Worm (Caenorhabditis elegans): ENCODE data around the gene best-18.
"Not testable (repeated sequence)": the region's sequence is repeated elsewhere in the genome, so short reads cannot be mapped to it uniquely, and the experiment has no call there.

- not testable (repeated sequence) for TF ChIP-seq tbx-2 (tag; optimal IDR thresholded peaks at IDR 0.05); sup-37 (GFP tag; optimal IDR thresholded peaks at IDR 0.05); mdl-1 (tag; optimal IDR thresholded peaks at IDR 0.05); ama-1 (optimal IDR thresholded peaks at IDR 0.05)
These were observed 12.9 kb downstream of the best-18 start for ce11 chrIII:10225056-10225455.

Data from whole organism, L1 larva.